Worm (Caenorhabditis elegans): ENCODE data around the gene Y47D7A.18.

- TF ChIP-seq elt-1 (tag; optimal IDR thresholded peaks at IDR 0.05; ENCODE audit: borderline replicate concordance, insufficient read depth) (no peak), unc-39 (tag; optimal IDR thresholded peaks at IDR 0.05) (no peak), flh-1 (GFP tag; optimal IDR thresholded peaks at IDR 0.05) (no peak), unc-120 (tag; optimal IDR thresholded peaks at IDR 0.05; ENCODE audit: poor library complexity, severe bottlenecking) (no peak), nhr-237 (tag; optimal IDR thresholded peaks at IDR 0.05) (no peak), lin-32 (GFP tag; optimal IDR thresholded peaks at IDR 0.05) (no peak), mep-1 (tag; optimal IDR thresholded peaks at IDR 0.05) (no peak), unc-62 (GFP tag; optimal IDR thresholded peaks at IDR 0.05) (no peak), snpc-4 (tag; optimal IDR thresholded peaks at IDR 0.05) (no peak), lsy-2 (tag; optimal IDR thresholded peaks at IDR 0.05) (no peak)
These were observed 18.9 kb upstream of the Y47D7A.18 start, which contains the start of gene Y47D7A.13 for ce11 chrV:4435411-4435981.
